Worm (Caenorhabditis elegans): ENCODE data around the gene fbxc-42.

- TF ChIP-seq ceh-9 (tag; optimal IDR thresholded peaks at IDR 0.05) (no peak), hlh-6 (tag; optimal IDR thresholded peaks at IDR 0.05) (no peak), K02D7.2 (tag; optimal IDR thresholded peaks at IDR 0.05) (no peak), nhr-11 (tag; optimal IDR thresholded peaks at IDR 0.05) (no peak), npax-4 (tag; optimal IDR thresholded peaks at IDR 0.05) (no peak), sox-2 (GFP tag; IDR thresholded peaks at IDR 0.05) (no peak), tbx-2 (tag; optimal IDR thresholded peaks at IDR 0.05) (no peak), unc-86 (tag; optimal IDR thresholded peaks at IDR 0.05) (no peak), hlh-8 (tag; optimal IDR thresholded peaks at IDR 0.05) (no peak), che-1 (tag; optimal IDR thresholded peaks at IDR 0.05) (no peak)
Measured at ce11 chrII:950374-950773, 41.0 kb upstream of the fbxc-42 start.
